Worm (Caenorhabditis elegans) whole organism, L4 larva: ENCODE measurements around the gene nhr-131.

Source experiments
- F44E2.7 ChIP-seq: fragments of 200-800 bp; sonication (Bioruptor generic); IDR thresholded peaks from 2 replicates; pipeline ENCODE4 v2.1.2; 2022; ENCODE audit warnings: missing genetic modification characterization, missing compliant biosample characterization
- R02D3.7 ChIP-seq: fragments of 150-350 bp; sonication (generic microtip); optimal IDR thresholded peaks from 3 replicates; lab custom pipeline; 2014; ENCODE audit warnings: missing biosample characterization, missing genetic modification characterization
- aha-1 ChIP-seq: fragments of 150-350 bp; peaks from one replicate; lab custom pipeline; 2014; ENCODE audit warnings: missing biosample characterization, missing genetic modification characterization
- ceh-44 ChIP-seq: fragments of 200-800 bp; sonication (Bioruptor generic); IDR thresholded peaks from 2 replicates; pipeline ENCODE4 v1.3.6; 2022; ENCODE audit warnings: missing genetic modification reagents, missing genetic modification characterization, missing compliant biosample characterization
- ceh-82 ChIP-seq: sonication (generic microtip); optimal IDR thresholded peaks from 2 replicates; lab custom pipeline; 2017; ENCODE audit warnings: missing biosample characterization, missing genetic modification characterization
- daf-16 ChIP-seq, 3 experiments: sonication (generic microtip); optimal IDR thresholded peaks; 2 replicates each; lab custom pipeline; 2016 to 2017; ENCODE audit warnings: missing genetic modification characterization in 3 of 3, missing genetic modification reagents in 3 of 3, mild to moderate bottlenecking in 2 of 3, missing compliant biosample characterization in 2 of 3, missing biosample characterization in 1 of 3, moderate library complexity in 1 of 3
- dmd-6 ChIP-seq: fragments of 200-800 bp; sonication (Bioruptor generic); IDR thresholded peaks from 2 replicates; pipeline ENCODE4 v1.3.6; 2022; ENCODE audit warnings: missing genetic modification reagents, missing genetic modification characterization, missing compliant biosample characterization
- dmd-9 ChIP-seq: fragments of 200-800 bp; sonication (Bioruptor generic); IDR thresholded peaks from 2 replicates; pipeline ENCODE4 v1.3.6; 2022; ENCODE audit warnings: missing genetic modification reagents, missing genetic modification characterization, missing compliant biosample characterization
- dve-1 ChIP-seq: sonication (generic microtip); optimal IDR thresholded peaks from 2 replicates; lab custom pipeline; 2017; ENCODE audit warnings: antibody characterized with exemption, mild to moderate bottlenecking, missing genetic modification characterization, missing compliant biosample characterization; ENCODE audit not compliant: insufficient read depth
- egl-27 ChIP-seq: sonication (generic microtip); optimal IDR thresholded peaks from 3 replicates; lab custom pipeline; 2017; ENCODE audit warnings: missing biosample characterization, missing genetic modification reagents, missing genetic modification characterization
- hif-1 ChIP-seq, 2 experiments: sonication (generic microtip); optimal IDR thresholded peaks; 2 replicates each; lab custom pipeline; 2016 to 2017; ENCODE audit warnings: missing compliant biosample characterization in 2 of 2, missing genetic modification characterization in 2 of 2, missing genetic modification reagents in 2 of 2, missing genotype in 2 of 2, mild to moderate bottlenecking in 1 of 2
- hlh-11 ChIP-seq: fragments of 200-800 bp; sonication (Bioruptor generic); optimal IDR thresholded peaks from 2 replicates; lab custom pipeline; 2018; ENCODE audit warnings: mild to moderate bottlenecking, missing genetic modification characterization, missing compliant biosample characterization
- hmg-1.1 ChIP-seq: fragments of 200-800 bp; sonication (Bioruptor generic); IDR thresholded peaks from 2 replicates; pipeline ENCODE4 v1.3.6; 2022; ENCODE audit warnings: missing genetic modification reagents, missing genetic modification characterization, missing compliant biosample characterization
- jun-1 ChIP-seq: fragments of 150-350 bp; optimal IDR thresholded peaks from 2 replicates; lab custom pipeline; 2014; ENCODE audit warnings: missing biosample characterization, missing genetic modification reagents, missing genetic modification characterization
- lin-38 ChIP-seq: fragments of 200-800 bp; sonication (Bioruptor generic); IDR thresholded peaks from 2 replicates; pipeline ENCODE4 v1.3.6; 2022; ENCODE audit warnings: missing genetic modification reagents, missing genetic modification characterization, missing compliant biosample characterization
- mdt-29 ChIP-seq: fragments of 200-800 bp; sonication (Bioruptor generic); IDR thresholded peaks from 2 replicates; pipeline ENCODE4 v1.3.6; 2022; ENCODE audit warnings: missing genetic modification reagents, missing genetic modification characterization, missing compliant biosample characterization
- mep-1 ChIP-seq: fragments of 150-350 bp; sonication (generic microtip); optimal IDR thresholded peaks from 3 replicates; lab custom pipeline; 2014; ENCODE audit warnings: missing biosample characterization, missing genetic modification characterization
- nhr-25 ChIP-seq: sonication (generic microtip); optimal IDR thresholded peaks from 2 replicates; lab custom pipeline; 2017; ENCODE audit warnings: missing genetic modification characterization, mild to moderate bottlenecking, missing compliant biosample characterization, antibody characterized with exemption, moderate library complexity, borderline replicate concordance; ENCODE audit not compliant: insufficient read depth
- nhr-28 ChIP-seq: fragments of 150-350 bp; optimal IDR thresholded peaks from 2 replicates; lab custom pipeline; 2014; ENCODE audit warnings: missing biosample characterization, missing genetic modification characterization
- nhr-42 ChIP-seq: fragments of 200-800 bp; sonication (Bioruptor generic); IDR thresholded peaks from 2 replicates; pipeline ENCODE4 v1.3.6; 2022; ENCODE audit warnings: missing genetic modification characterization, missing compliant biosample characterization
- nhr-6 ChIP-seq: fragments of 150-350 bp; optimal IDR thresholded peaks from 2 replicates; lab custom pipeline; 2014; ENCODE audit warnings: missing biosample characterization, missing genetic modification characterization
- nhr-76 ChIP-seq: fragments of 150-350 bp; optimal IDR thresholded peaks from 2 replicates; lab custom pipeline; 2014; ENCODE audit warnings: missing biosample characterization, missing genetic modification characterization
- php-3 ChIP-seq: fragments of 200-800 bp; sonication (Bioruptor generic); IDR thresholded peaks from 2 replicates; pipeline ENCODE4 v1.3.6; 2022; ENCODE audit warnings: missing genetic modification reagents, missing genetic modification characterization, missing compliant biosample characterization
- pqm-1 ChIP-seq: sonication (generic microtip); optimal IDR thresholded peaks from 2 replicates; lab custom pipeline; 2017; ENCODE audit warnings: missing biosample characterization, missing genetic modification characterization
- tra-1 ChIP-seq: fragments of 200-800 bp; sonication (Bioruptor generic); IDR thresholded peaks from 2 replicates; pipeline ENCODE4 v1.3.6; 2022; ENCODE audit warnings: missing genetic modification reagents, missing genetic modification characterization, missing compliant biosample characterization
- unc-130 ChIP-seq: sonication (generic microtip); optimal IDR thresholded peaks from 2 replicates; lab custom pipeline; 2016; ENCODE audit warnings: missing genetic modification reagents, missing genetic modification characterization, missing compliant biosample characterization
- unc-39 ChIP-seq: sonication (generic microtip); optimal IDR thresholded peaks from 2 replicates; lab custom pipeline; 2017; ENCODE audit warnings: missing biosample characterization, missing genetic modification characterization
- unc-62 ChIP-seq, 3 experiments: fragments of 150-350 bp in 1 of 3; sonication (generic microtip); optimal IDR thresholded peaks in 2 of 3; peaks in 1 of 3; 1 replicate in 1 of 3; 2 replicates in 2 of 3; lab custom pipeline; 2014 to 2017; ENCODE audit warnings: missing biosample characterization in 3 of 3, missing genetic modification characterization in 3 of 3, missing genetic modification reagents in 3 of 3, missing genotype in 1 of 3
- zag-1 ChIP-seq: fragments of 150-350 bp; optimal IDR thresholded peaks from 2 replicates; lab custom pipeline; 2014; ENCODE audit warnings: missing biosample characterization, missing genetic modification characterization
- zfp-3 ChIP-seq: fragments of 200-800 bp; sonication (Bioruptor generic); conservative IDR thresholded peaks from 2 replicates; pipeline ENCODE4 v1.3.6; 2022; ENCODE audit warnings: missing genetic modification reagents, missing genetic modification characterization, missing compliant biosample characterization
- ztf-11 ChIP-seq: fragments of 150-350 bp; optimal IDR thresholded peaks from 2 replicates; lab custom pipeline; 2014; ENCODE audit warnings: missing biosample characterization, missing genetic modification characterization
- ztf-7 ChIP-seq: fragments of 150-350 bp; optimal IDR thresholded peaks from 2 replicates; lab custom pipeline; 2014; ENCODE audit warnings: missing biosample characterization, missing genetic modification characterization

The nhr-131 gene

DNA sequence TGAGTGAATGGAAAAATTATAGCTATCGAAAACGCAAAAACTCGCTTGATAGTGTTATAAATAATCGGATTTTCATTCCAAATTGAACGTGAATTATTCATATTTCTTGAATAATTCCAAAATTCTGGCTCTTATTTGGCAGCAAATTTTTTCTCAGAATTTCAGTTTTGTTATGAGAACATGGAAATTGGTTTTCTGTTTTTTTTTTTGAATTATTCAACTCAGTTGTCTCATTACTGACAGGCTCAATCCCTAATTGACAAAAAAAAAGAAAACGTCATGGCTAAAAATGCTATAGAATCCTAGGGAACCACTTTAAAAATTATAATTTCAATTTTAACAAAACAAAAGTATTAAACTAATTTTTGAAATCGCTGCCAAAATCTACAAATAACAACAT, 45.0 kb upstream of the nhr-131 start, which contains the start of gene srh-35:
TSS of gene srh-35 (minus strand) at position 101 of the 400 bp plus-strand sequence.
- TF ChIP-seq zag-1 (tag; lab: Kevin White, UChicago) (no peak), nhr-76 (tag; lab: Kevin White, UChicago) (no peak), mep-1 (no peak), F44E2.7 (GFP tag; lab: Robert Waterston, UW) (no peak), mdt-29 (GFP tag; lab: Robert Waterston, UW) (no peak), ztf-11 (tag; lab: Kevin White, UChicago) (no peak), lin-38 (GFP tag; lab: Robert Waterston, UW) (no peak), nhr-42 (GFP tag; lab: Robert Waterston, UW) (no peak), egl-27 (tag; lab: Kevin White, UChicago) (no peak), jun-1 (tag; lab: Kevin White, UChicago) (no peak), hif-1 (tag; optimal IDR thresholded peaks at IDR 0.05; lab: Kevin White, UChicago) (no peak), R02D3.7 (tag; lab: Kevin White, UChicago) (no peak), aha-1 (no peak), dmd-9 (GFP tag; lab: Robert Waterston, UW) (no peak), ztf-7 (tag; lab: Kevin White, UChicago) (no peak), unc-39 (no peak), hmg-1.1 (GFP tag; lab: Robert Waterston, UW) (no peak), ceh-44 (GFP tag; lab: Robert Waterston, UW) (no peak)

DNA sequence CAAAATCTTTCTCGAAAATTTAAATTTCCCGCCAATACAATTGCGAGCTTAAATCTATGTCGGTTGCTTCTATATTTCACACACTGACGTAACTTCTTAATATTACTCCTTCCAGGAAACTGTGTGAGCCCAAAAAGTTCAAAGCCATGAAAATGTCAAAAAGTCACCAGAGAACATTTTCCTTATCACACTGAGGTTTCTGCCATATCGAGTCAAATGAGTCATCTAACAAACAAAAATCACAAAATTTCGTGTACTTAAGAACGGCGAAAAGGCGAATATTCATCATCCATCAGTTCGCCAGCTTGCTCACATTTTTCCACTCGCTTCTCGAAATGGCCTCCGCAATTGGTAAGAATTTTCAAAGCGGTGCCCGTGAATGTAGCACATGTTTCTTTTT, 44.5 kb upstream of the nhr-131 start, which contains the start of gene M02H5.8:
TSS of gene M02H5.8 (plus strand) at position 297 of the 400 bp plus-strand sequence.
- TF ChIP-seq tra-1 (GFP tag; lab: Robert Waterston, UW) (no peak), dmd-6 (GFP tag; lab: Robert Waterston, UW) (peak; percentile 76), daf-16 (GFP tag; optimal IDR thresholded peaks at IDR 0.05; lab: Kevin White, UChicago) (no peak), daf-16 (tag; optimal IDR thresholded peaks at IDR 0.05; lab: Kevin White, UChicago) (peak; percentile 47), pqm-1 (tag; lab: Kevin White, UChicago) (peak; percentile 48), zfp-3 (GFP tag; lab: Robert Waterston, UW) (no peak), nhr-28 (tag; lab: Kevin White, UChicago) (peak; percentile 69), aha-1 (peak; percentile 94), nhr-6 (tag; lab: Kevin White, UChicago) (peak; percentile 11), hlh-11 (peak; percentile 45)

DNA sequence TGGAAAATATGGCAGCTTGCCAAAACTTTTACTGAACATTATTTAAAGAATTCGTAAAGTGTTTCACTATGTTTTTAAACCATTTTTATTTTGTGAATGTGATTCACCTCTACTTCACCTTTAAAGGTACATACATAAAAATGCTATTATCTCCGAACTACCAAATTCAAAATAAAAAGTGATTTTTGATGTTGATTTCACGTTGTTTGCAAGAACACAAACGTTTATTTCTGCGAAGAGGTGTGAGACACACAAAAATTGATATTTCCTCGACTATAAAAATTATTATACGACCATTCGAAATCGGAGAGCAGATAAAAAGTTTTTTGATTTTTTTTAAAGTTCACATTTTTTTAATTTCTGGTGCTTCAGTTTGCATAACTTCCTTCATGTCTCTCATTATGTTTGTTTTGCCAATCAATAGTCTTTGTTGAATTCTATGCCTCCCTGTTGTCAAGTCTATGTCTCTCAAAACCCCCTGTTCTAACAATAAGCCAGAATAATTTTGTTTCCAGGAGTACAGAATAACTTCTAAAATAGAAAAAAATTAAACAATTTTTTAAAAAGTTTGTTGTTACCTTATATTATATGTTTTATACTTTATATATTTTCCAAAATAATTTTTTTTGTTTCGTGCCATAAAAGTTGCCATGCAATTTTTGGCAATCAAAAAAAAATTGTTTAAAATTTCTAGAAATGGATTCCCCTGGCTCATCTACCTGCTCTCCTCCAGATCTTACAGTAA, 43.2 kb upstream of the nhr-131 start, which contains the start of gene nhr-123:
TSS of gene nhr-123 (plus strand) at position 695 of the 745 bp plus-strand sequence.
- TF ChIP-seq dmd-9 (GFP tag; lab: Robert Waterston, UW) (no peak), daf-16 (GFP tag; optimal IDR thresholded peaks at IDR 0.05; lab: Kevin White, UChicago) (no peak), daf-16 (tag; optimal IDR thresholded peaks at IDR 0.05; lab: Kevin White, UChicago) (peak; percentile 67), dve-1 (tag; lab: Kevin White, UChicago) (peak; percentile 5), unc-130 (no peak), nhr-25 (no peak), egl-27 (tag; lab: Kevin White, UChicago) (no peak), unc-62 (GFP tag; optimal IDR thresholded peaks at IDR 0.05 in 1 of 2; lab: Kevin White, UChicago) (peak in 1 of 2 experiments; percentile 25), unc-62 (tag; optimal IDR thresholded peaks at IDR 0.05; lab: Kevin White, UChicago) (no peak), nhr-28 (tag; lab: Kevin White, UChicago) (peak; percentile 46), php-3 (GFP tag; lab: Robert Waterston, UW) (0 out of 2 replicates have a peak, but pooled peaks have one; percentile 21), ceh-82 (tag; lab: Kevin White, UChicago) (no peak), hlh-11 (no peak)

DNA sequence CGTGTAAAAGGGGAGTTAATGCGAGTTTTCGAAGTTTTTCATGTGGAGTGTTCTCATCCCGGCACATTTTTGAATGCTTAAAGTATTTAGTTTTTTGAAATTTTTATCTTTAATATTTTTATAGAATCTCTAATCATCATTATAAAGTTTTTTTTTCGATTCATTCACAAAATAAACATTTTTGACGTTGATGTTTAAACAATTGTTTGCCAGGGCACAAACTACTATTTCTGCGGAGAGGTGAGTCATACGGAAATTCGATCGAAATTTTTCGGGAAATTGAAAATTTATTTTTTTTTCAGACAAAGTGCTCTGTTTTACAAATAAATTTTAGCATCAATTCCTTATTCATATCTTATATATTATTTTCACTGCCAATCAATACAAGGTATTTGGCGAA, 40.6 kb upstream of the nhr-131 start, which contains the start of gene nhr-98:
TSS of gene nhr-98 (plus strand) at position 301 of the 400 bp plus-strand sequence.
- TF ChIP-seq aha-1 = peak; percentile 53
- no peak for TF ChIP-seq tra-1 (GFP tag; lab: Robert Waterston, UW)
